Worm (Caenorhabditis elegans) whole organism, midembryonic: ENCODE results near the gene glna-2.

ENCODE experiments used
- T22C8.4 ChIP-seq: fragments of 200-800 bp; sonication (Bioruptor generic); IDR thresholded peaks from 2 replicates; pipeline ENCODE4 v1.3.6; 2022; ENCODE audit warnings: missing genetic modification characterization, missing compliant biosample characterization
- cog-1 ChIP-seq: sonication (generic microtip); optimal IDR thresholded peaks from 2 replicates; lab custom pipeline; 2016; ENCODE audit warnings: missing genetic modification characterization, missing compliant biosample characterization
- flt-1 ChIP-seq: fragments of 200-800 bp; sonication (Bioruptor generic); IDR thresholded peaks from 2 replicates; pipeline ENCODE4 v1.3.6; 2022; ENCODE audit warnings: missing genetic modification characterization, missing compliant biosample characterization
- med-1 ChIP-seq: sonication (generic microtip); optimal IDR thresholded peaks from 2 replicates; lab custom pipeline; 2017; ENCODE audit warnings: missing genetic modification characterization, mild to moderate bottlenecking, missing compliant biosample characterization, antibody characterized with exemption, missing genetic modification reagents; ENCODE audit not compliant: insufficient read depth
- ref-1 ChIP-seq: fragments of 200-800 bp; sonication (Bioruptor generic); conservative IDR thresholded peaks from 2 replicates; pipeline ENCODE4 v1.3.6; 2022; ENCODE audit warnings: missing genetic modification reagents, missing genetic modification characterization, missing compliant biosample characterization
- ztf-29 ChIP-seq: fragments of 200-800 bp; sonication (Bioruptor generic); IDR thresholded peaks from 2 replicates; pipeline ENCODE4 v1.3.6; 2022; ENCODE audit warnings: missing genetic modification reagents, missing genetic modification characterization, missing compliant biosample characterization

- TF ChIP-seq ztf-29 (no peak), cog-1 (no peak), ref-1 (GFP tag; lab: Robert Waterston, UW) (no peak), med-1 (GFP tag; lab: Kevin White, UChicago) (no peak), flt-1 (GFP tag; lab: Robert Waterston, UW) (no peak), T22C8.4 (GFP tag; lab: Robert Waterston, UW) (no peak)
Observed at ce11 chrII:8020580-8021044, 12.2 kb downstream of the glna-2 start.
